Fruit fly (Drosophila melanogaster) whole organism, embryonic: ENCODE data around the gene DCTN1-p150.

ENCODE experiments used
- CG10321 ChIP-seq: fragments of 200-800 bp; sonication (Bioruptor generic); IDR thresholded peaks from 2 replicates; pipeline ENCODE4 v1.3.6; 2022; ENCODE audit warnings: missing biosample characterization, missing genetic modification characterization
- CG12659 ChIP-seq: fragments of 200-800 bp; sonication (Bioruptor generic); optimal IDR thresholded peaks from 3 replicates; lab custom pipeline; 2017; ENCODE audit warnings: mild to moderate bottlenecking, missing biosample characterization, missing genetic modification reagents, missing genetic modification characterization
- CG1603 ChIP-seq: fragments of 200-800 bp; sonication (Bioruptor generic); optimal IDR thresholded peaks from 2 replicates; lab custom pipeline; 2019; ENCODE audit warnings: missing biosample characterization, mild to moderate bottlenecking, missing genetic modification characterization, moderate library complexity
- CG17802 ChIP-seq: fragments of 200-800 bp; sonication (Bioruptor generic); optimal IDR thresholded peaks from 2 replicates; lab custom pipeline; 2018; ENCODE audit warnings: missing biosample characterization, mild to moderate bottlenecking, missing genetic modification characterization, moderate library complexity
- CG18599 ChIP-seq: fragments of 200-800 bp; sonication (Bioruptor generic); optimal IDR thresholded peaks from 3 replicates; lab custom pipeline; 2017; ENCODE audit warnings: missing biosample characterization, missing genetic modification characterization, mild to moderate bottlenecking, moderate library complexity, missing genetic modification reagents
- CG2678 ChIP-seq: fragments of 200-800 bp; sonication (Bioruptor generic); optimal IDR thresholded peaks from 3 replicates; lab custom pipeline; 2019; ENCODE audit warnings: missing biosample characterization, mild to moderate bottlenecking, missing genetic modification characterization, moderate library complexity
- CG31365 ChIP-seq: fragments of 200-800 bp; sonication (Bioruptor generic); optimal IDR thresholded peaks from 2 replicates; lab custom pipeline; 2018; ENCODE audit warnings: missing biosample characterization, mild to moderate bottlenecking, missing genetic modification characterization
- CG31441 ChIP-seq: fragments of 200-800 bp; sonication (Bioruptor generic); IDR thresholded peaks from 2 replicates; pipeline ENCODE4 v1.3.6; 2022; ENCODE audit warnings: missing biosample characterization, missing genetic modification characterization
- CG32532 ChIP-seq: fragments of 200-800 bp; sonication (Bioruptor generic); IDR thresholded peaks from 2 replicates; pipeline ENCODE4 v1.3.6; 2022; ENCODE audit warnings: missing biosample characterization, missing genetic modification characterization
- CG33557 ChIP-seq: fragments of 200-800 bp; sonication (Bioruptor generic); optimal IDR thresholded peaks from 2 replicates; lab custom pipeline; 2019; ENCODE audit warnings: missing biosample characterization, mild to moderate bottlenecking, missing genetic modification characterization, moderate library complexity
- CG34376 ChIP-seq: fragments of 200-800 bp; sonication (Bioruptor generic); optimal IDR thresholded peaks from 2 replicates; lab custom pipeline; 2018; ENCODE audit warnings: missing biosample characterization, mild to moderate bottlenecking, missing genetic modification characterization
- CG4328 ChIP-seq: fragments of 200-800 bp; sonication (Bioruptor generic); optimal IDR thresholded peaks from 3 replicates; lab custom pipeline; 2017; ENCODE audit warnings: missing biosample characterization, missing genetic modification reagents, missing genetic modification characterization
- CG6254 ChIP-seq: fragments of 200-800 bp; sonication (Bioruptor generic); optimal IDR thresholded peaks from 3 replicates; lab custom pipeline; 2017; ENCODE audit warnings: mild to moderate bottlenecking, missing biosample characterization, missing genetic modification reagents, missing genetic modification characterization
- CG6854 ChIP-seq: fragments of 200-800 bp; sonication (Bioruptor generic); optimal IDR thresholded peaks from 3 replicates; lab custom pipeline; 2017; ENCODE audit warnings: missing biosample characterization, mild to moderate bottlenecking, missing genetic modification characterization
- CG8290 ChIP-seq, 3 experiments: fragments of 200-800 bp; sonication (Bioruptor generic); optimal IDR thresholded peaks; 2 replicates each; lab custom pipeline; 2016 to 2019; ENCODE audit warnings: missing biosample characterization in 3 of 3, missing genetic modification characterization in 3 of 3, mild to moderate bottlenecking in 2 of 3, moderate library complexity in 1 of 3
- CG9932 ChIP-seq: fragments of 200-800 bp; sonication (Bioruptor generic); IDR thresholded peaks from 2 replicates; pipeline ENCODE4 v1.3.6; 2022; ENCODE audit warnings: missing biosample characterization, missing genetic modification characterization
- D19B ChIP-seq: fragments of 200-800 bp; sonication (Bioruptor generic); optimal IDR thresholded peaks from 2 replicates; lab custom pipeline; 2017; ENCODE audit warnings: missing biosample characterization, mild to moderate bottlenecking, missing genetic modification characterization
- Dip2 ChIP-seq: fragments of 200-800 bp; sonication (Bioruptor generic); IDR thresholded peaks from 2 replicates; pipeline ENCODE4 v1.3.6; 2022; ENCODE audit warnings: missing biosample characterization, missing genetic modification characterization
- NC2β ChIP-seq: fragments of 200-800 bp; sonication (Bioruptor generic); optimal IDR thresholded peaks from 2 replicates; lab custom pipeline; 2016; ENCODE audit warnings: missing biosample characterization, missing genetic modification characterization
- Scr ChIP-seq: fragments of 200-800 bp; sonication (Bioruptor generic); IDR thresholded peaks from 2 replicates; pipeline ENCODE4 v1.3.6; 2022; ENCODE audit warnings: missing biosample characterization, missing genetic modification characterization; ENCODE audit not compliant: partially characterized antibody
- Stat92E ChIP-seq, 3 experiments: fragments of >200 bp in 2 of 3; fragments of 200-800 bp in 1 of 3; sonication (Bioruptor generic) in 1 of 3; optimal IDR thresholded peaks; 2 replicates each; lab custom pipeline; 2017 to 2019; ENCODE audit warnings: missing biosample characterization in 3 of 3, missing genetic modification characterization in 3 of 3, mild to moderate bottlenecking in 1 of 3, moderate library complexity in 1 of 3
- Vsx1 ChIP-seq: fragments of 200-800 bp; sonication (Bioruptor generic); optimal IDR thresholded peaks from 2 replicates; lab custom pipeline; 2017; ENCODE audit warnings: missing biosample characterization, mild to moderate bottlenecking, missing genetic modification characterization, missing genetic modification reagents
- Xrp1 ChIP-seq: fragments of 200-800 bp; sonication (Bioruptor generic); IDR thresholded peaks from 2 replicates; pipeline ENCODE4 v1.3.6; 2022; ENCODE audit warnings: missing biosample characterization, missing genetic modification characterization
- ash1 ChIP-seq: fragments of 200-800 bp; sonication (Bioruptor generic); optimal IDR thresholded peaks from 2 replicates; lab custom pipeline; 2018; ENCODE audit warnings: missing biosample characterization, mild to moderate bottlenecking, missing genetic modification characterization
- bbx ChIP-seq: fragments of 200-800 bp; sonication (Bioruptor generic); IDR thresholded peaks from 2 replicates; pipeline ENCODE4 v1.3.6; 2022; ENCODE audit warnings: missing biosample characterization, missing genetic modification characterization; ENCODE audit not compliant: partially characterized antibody
- chinmo ChIP-seq: fragments of 200-800 bp; sonication (Bioruptor generic); IDR thresholded peaks from 4 replicates; pipeline ENCODE4 v1.3.6; 2022; ENCODE audit warnings: missing biosample characterization, missing genetic modification characterization; ENCODE audit not compliant: partially characterized antibody
- en ChIP-seq: fragments of 200-800 bp; sonication (Bioruptor generic); optimal IDR thresholded peaks from 2 replicates; lab custom pipeline; 2016; ENCODE audit warnings: missing biosample characterization, missing genetic modification characterization
- fd102C ChIP-seq: fragments of 200-800 bp; sonication (Bioruptor generic); optimal IDR thresholded peaks from 2 replicates; lab custom pipeline; 2018; ENCODE audit warnings: missing biosample characterization, mild to moderate bottlenecking, missing genetic modification characterization, moderate library complexity
- fd64A ChIP-seq: fragments of 200-800 bp; sonication (Bioruptor generic); optimal IDR thresholded peaks from 3 replicates; lab custom pipeline; 2018; ENCODE audit warnings: missing biosample characterization, mild to moderate bottlenecking, missing genetic modification characterization
- grn ChIP-seq: fragments of 200-800 bp; sonication (Bioruptor generic); optimal IDR thresholded peaks from 3 replicates; lab custom pipeline; 2017; ENCODE audit warnings: missing biosample characterization, missing genetic modification characterization
- hbn ChIP-seq: fragments of 200-800 bp; sonication (Bioruptor generic); IDR thresholded peaks from 2 replicates; pipeline ENCODE4 v1.3.6; 2022; ENCODE audit warnings: missing biosample characterization, missing genetic modification characterization; ENCODE audit not compliant: partially characterized antibody
- hkb ChIP-seq, 2 experiments: fragments of 200-800 bp in 1 of 2; fragments of >200 bp in 1 of 2; sonication (Bioruptor generic) in 1 of 2; IDR thresholded peaks in 1 of 2; optimal IDR thresholded peaks in 1 of 2; 2 replicates each; pipeline versions ENCODE4 v1.3.6 to Lab custom; 2017 to 2022; ENCODE audit warnings: missing biosample characterization in 1 of 2, missing genetic modification characterization in 1 of 2
- ind ChIP-seq: fragments of 200-800 bp; sonication (Bioruptor generic); optimal IDR thresholded peaks from 3 replicates; lab custom pipeline; 2016; ENCODE audit warnings: missing biosample characterization, missing genetic modification characterization
- org-1 ChIP-seq: fragments of 200-800 bp; sonication (Bioruptor generic); optimal IDR thresholded peaks from 2 replicates; lab custom pipeline; 2017; ENCODE audit warnings: missing biosample characterization, missing genetic modification characterization
- pfk ChIP-seq: fragments of 200-800 bp; sonication (Bioruptor generic); optimal IDR thresholded peaks from 2 replicates; lab custom pipeline; 2018; ENCODE audit warnings: missing biosample characterization, mild to moderate bottlenecking, missing genetic modification characterization, moderate library complexity
- prd ChIP-seq, 3 experiments: fragments of >200 bp in 2 of 3; fragments of 200-800 bp in 1 of 3; sonication (Bioruptor generic) in 1 of 3; optimal IDR thresholded peaks in 2 of 3; IDR thresholded peaks in 1 of 3; 2 replicates in 2 of 3; 3 replicates in 1 of 3; pipeline versions ENCODE4 v1.3.6 to Lab custom; 2017 to 2022; ENCODE audit warnings: missing biosample characterization in 1 of 3, missing genetic modification characterization in 1 of 3
- pzg ChIP-seq: fragments of 200-800 bp; sonication (Bioruptor generic); optimal IDR thresholded peaks from 3 replicates; lab custom pipeline; 2018; ENCODE audit warnings: missing biosample characterization, mild to moderate bottlenecking, missing genetic modification characterization, moderate library complexity
- slbo ChIP-seq: fragments of 200-800 bp; sonication (Bioruptor generic); IDR thresholded peaks from 2 replicates; pipeline ENCODE4 v1.3.6; 2022; ENCODE audit warnings: missing biosample characterization, missing genetic modification characterization
- sr ChIP-seq: fragments of 200-800 bp; sonication (Bioruptor generic); IDR thresholded peaks from 3 replicates; pipeline ENCODE4 v1.3.6; 2022; ENCODE audit warnings: missing biosample characterization, missing genetic modification characterization
- tll ChIP-seq, 2 experiments: fragments of 200-800 bp in 1 of 2; fragments of >200 bp in 1 of 2; sonication (Bioruptor generic) in 1 of 2; optimal IDR thresholded peaks; 2 replicates each; lab custom pipeline; 2017 to 2019; ENCODE audit warnings: missing biosample characterization in 2 of 2, missing genetic modification characterization in 2 of 2, mild to moderate bottlenecking in 1 of 2, moderate library complexity in 1 of 2
- trem ChIP-seq: fragments of 200-800 bp; optimal IDR thresholded peaks from 3 replicates; lab custom pipeline; 2019; ENCODE audit warnings: missing biosample characterization, mild to moderate bottlenecking, missing genetic modification characterization, moderate library complexity
- vnd ChIP-seq: fragments of 200-800 bp; sonication (Bioruptor generic); IDR thresholded peaks from 3 replicates; pipeline ENCODE4 v1.3.6; 2022; ENCODE audit warnings: missing biosample characterization, missing genetic modification characterization; ENCODE audit not compliant: partially characterized antibody
- zen2 ChIP-seq: fragments of 200-800 bp; sonication (Bioruptor generic); IDR thresholded peaks from 3 replicates; pipeline ENCODE4 v1.3.6; 2022; ENCODE audit warnings: missing biosample characterization, missing genetic modification characterization; ENCODE audit not compliant: partially characterized antibody

The DCTN1-p150 gene

DNA sequence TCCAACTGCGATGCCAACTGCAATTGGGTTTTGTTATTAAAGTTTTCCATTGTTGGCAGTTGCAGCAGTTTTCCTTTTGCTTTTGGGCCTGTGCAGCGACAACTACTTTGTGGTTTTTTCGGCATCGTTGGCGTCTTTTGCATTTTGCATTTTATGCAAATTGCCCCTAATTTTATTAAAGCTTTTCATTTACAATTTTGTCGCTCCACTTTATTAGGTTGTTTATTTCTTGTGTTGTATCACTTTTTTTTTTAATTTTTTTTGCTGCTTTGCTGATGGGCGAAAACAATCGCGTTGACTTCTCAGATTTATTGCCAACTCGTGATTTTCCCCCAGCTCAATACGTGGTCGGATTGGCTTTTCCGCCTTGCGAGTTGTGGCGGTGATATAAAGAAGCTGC is 28.6 kb downstream of the DCTN1-p150 start:
- TF ChIP-seq sr (GFP tag; lab: Robert Waterston, UW), result no peak
- TF ChIP-seq hkb (optimal IDR thresholded peaks at IDR 0.05; lab: Kevin White, UChicago), result peak; percentile 12
- no peak for TF ChIP-seq hkb (GFP tag; IDR thresholded peaks at IDR 0.05; lab: Robert Waterston, UW)
- TF ChIP-seq, all 482 proteins: peak for 1

DNA sequence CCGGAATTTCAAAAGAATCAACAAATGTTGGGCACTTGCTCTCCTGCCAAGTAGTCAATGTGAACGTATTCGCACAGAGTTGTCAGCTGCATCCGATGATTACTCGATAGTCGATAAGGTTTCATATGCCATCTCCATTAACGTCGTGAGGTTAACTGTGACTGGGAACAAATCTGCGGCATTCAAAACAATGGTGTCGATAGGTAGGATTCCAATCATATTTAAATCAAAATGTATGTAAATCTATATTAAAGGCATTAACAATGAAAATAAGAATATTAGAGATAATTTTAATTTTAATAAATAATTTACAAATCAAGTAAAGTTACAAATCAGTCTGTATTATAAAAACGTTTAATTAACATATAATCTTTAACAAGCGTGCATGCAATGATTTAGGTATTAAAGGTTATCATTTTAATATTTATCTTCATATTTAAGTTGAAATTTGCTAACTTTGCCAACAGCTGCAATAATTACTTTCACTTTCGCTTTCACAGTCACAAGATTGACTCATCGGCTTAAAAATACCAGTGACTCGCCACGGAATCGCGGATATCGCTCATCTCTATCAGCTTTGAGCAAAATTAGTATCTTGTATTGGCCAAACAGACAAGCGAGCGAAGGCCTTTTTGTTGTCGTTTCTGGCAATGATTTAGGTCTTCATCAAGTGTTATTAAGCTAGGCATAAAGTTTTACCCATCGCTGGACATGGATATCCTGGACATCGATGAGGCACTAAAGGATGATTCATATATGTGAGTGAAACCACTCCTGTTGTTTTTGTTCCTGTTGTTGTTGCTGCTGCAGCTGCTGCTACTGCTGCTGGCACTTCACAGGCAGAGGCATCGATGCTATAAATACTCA is 35.7 kb downstream of the DCTN1-p150 start, which contains the start of the genes Meics, Nxf3 and ssp2:
TSS of gene Meics (minus strand) at position 68 of the 867 bp plus-strand sequence.
TSS of gene Nxf3 (plus strand) at position 569 of the 867 bp plus-strand sequence.
TSS of gene ssp2 (plus strand) at position 569 of the 867 bp plus-strand sequence.
- TF ChIP-seq Stat92E (GFP tag; optimal IDR thresholded peaks at IDR 0.05; lab: Kevin White, UChicago), result no peak
- TF ChIP-seq slbo (GFP tag; lab: Robert Waterston, UW), result peak; percentile 79
- no peak for TF ChIP-seq grn (GFP tag; lab: Kevin White, UChicago)
- peak; percentile 60 for TF ChIP-seq pzg
- no peak for TF ChIP-seq CG4328 (GFP tag; lab: Kevin White, UChicago)
- peak; percentile 62 for TF ChIP-seq CG33557
- 0 out of 4 replicates have a peak, but pooled peaks have one; percentile 2 for TF ChIP-seq chinmo
- TF ChIP-seq Scr (GFP tag; lab: Robert Waterston, UW), result peak; percentile 74
- TF ChIP-seq CG1603 (tag; lab: Kevin White, UChicago), result peak; percentile 58
- TF ChIP-seq en, result no peak
- peak; percentile 86; the same call in 1 of the 2 replicates for TF ChIP-seq CG31441 (GFP tag; lab: Robert Waterston, UW)
- TF ChIP-seq CG9932 (GFP tag; lab: Robert Waterston, UW), result peak; percentile 74
- peak; percentile 36; the same call in 1 of the 2 replicates for TF ChIP-seq CG32532 (GFP tag; lab: Robert Waterston, UW)
- TF ChIP-seq CG34376 (GFP tag; lab: Kevin White, UChicago), result no peak
- peak; percentile 20 for TF ChIP-seq CG8290 (GFP tag; optimal IDR thresholded peaks at IDR 0.05; lab: Kevin White, UChicago)
- TF ChIP-seq CG8290 (tag; optimal IDR thresholded peaks at IDR 0.05; lab: Kevin White, UChicago), result peak in 1 of 2 experiments; percentile 62
- TF ChIP-seq vnd, result peak; percentile 61
- no peak for TF ChIP-seq CG6254 (GFP tag; lab: Kevin White, UChicago)
- no peak for TF ChIP-seq prd (optimal IDR thresholded peaks at IDR 0.05; lab: Kevin White, UChicago)
- peak; percentile 39; the same call in 1 of the 3 replicates for TF ChIP-seq prd (GFP tag; IDR thresholded peaks at IDR 0.05; lab: Robert Waterston, UW)
- no peak for TF ChIP-seq fd64A (GFP tag; lab: Kevin White, UChicago)
- peak; percentile 12 for TF ChIP-seq trem (tag; lab: Kevin White, UChicago)
- TF ChIP-seq Xrp1 (GFP tag; lab: Robert Waterston, UW), result no peak
- TF ChIP-seq hbn (GFP tag; lab: Robert Waterston, UW), result 0 out of 2 replicates have a peak, but pooled peaks have one; percentile 55
- TF ChIP-seq CG31365 (tag; lab: Kevin White, UChicago), result no peak
- no peak for TF ChIP-seq pfk (GFP tag; lab: Kevin White, UChicago)
- no peak for TF ChIP-seq CG17802 (tag; lab: Kevin White, UChicago)
- no peak for TF ChIP-seq fd102C (GFP tag; lab: Kevin White, UChicago)
- peak; percentile 54; the same call in 2 of the 3 replicates for TF ChIP-seq zen2 (GFP tag; lab: Robert Waterston, UW)
- TF ChIP-seq CG2678 (tag; lab: Kevin White, UChicago), result no peak
- TF ChIP-seq NC2β (GFP tag; lab: Kevin White, UChicago), result no peak
- peak; percentile 45 for TF ChIP-seq ind (GFP tag; lab: Kevin White, UChicago)
- no peak for TF ChIP-seq Vsx1 (GFP tag; lab: Kevin White, UChicago)
- TF ChIP-seq CG12659 (GFP tag; lab: Kevin White, UChicago), result peak; percentile 46
- no peak for TF ChIP-seq tll (GFP tag; optimal IDR thresholded peaks at IDR 0.05; lab: Kevin White, UChicago)
- TF ChIP-seq CG10321, result no peak
- TF ChIP-seq ash1 (GFP tag; lab: Kevin White, UChicago), result no peak
- TF ChIP-seq bbx (GFP tag; lab: Robert Waterston, UW), result peak; percentile 78
- TF ChIP-seq D19B (GFP tag; lab: Kevin White, UChicago), result no peak
- no peak for TF ChIP-seq org-1
- no peak for TF ChIP-seq Dip2 (GFP tag; lab: Robert Waterston, UW)
- TF ChIP-seq CG18599 (GFP tag; lab: Kevin White, UChicago), result no peak
- TF ChIP-seq CG6854, result no peak
